Worm (Caenorhabditis elegans): Measurements from ENCODE around the gene swt-2.

swt-2 gene

DNA sequence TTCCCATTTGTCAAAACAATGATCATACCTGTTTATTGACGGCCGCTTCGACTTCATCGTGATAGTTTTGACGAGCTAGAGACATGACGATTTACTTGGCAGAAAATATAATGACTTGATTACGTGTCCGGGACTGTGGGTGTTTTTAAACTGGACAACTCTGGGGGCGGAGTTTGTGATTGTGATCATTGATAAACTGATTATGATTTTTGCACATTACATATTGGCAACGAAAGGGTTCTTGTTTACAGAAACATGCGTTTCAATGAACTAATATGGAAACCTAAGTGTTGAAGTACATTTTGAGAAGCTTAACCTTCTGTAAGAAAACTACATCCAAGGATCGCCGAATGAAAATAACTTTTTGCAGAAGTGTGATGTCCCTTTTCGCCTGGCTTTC, 17.5 kb downstream of the swt-2 start, which contains the start of gene ftn-1:
ftn-1 (minus strand) TSS at position 101 of the 400 bp plus-strand sequence.
- no peak for TF ChIP-seq eor-1 (tag; optimal IDR thresholded peaks at IDR 0.05)
- no peak for TF ChIP-seq ama-1 (optimal IDR thresholded peaks at IDR 0.05)
- TF ChIP-seq snpc-4 (tag; optimal IDR thresholded peaks at IDR 0.05), result no peak
- TF ChIP-seq R02D3.7 (tag; optimal IDR thresholded peaks at IDR 0.05), result no peak
- no peak for TF ChIP-seq daf-12 (tag; optimal IDR thresholded peaks at IDR 0.05)
- TF ChIP-seq aly-2 (tag; optimal IDR thresholded peaks at IDR 0.05), result no peak
- no peak for TF ChIP-seq lin-39 (tag; optimal IDR thresholded peaks at IDR 0.05)
- no peak for TF ChIP-seq unc-62 (GFP tag; optimal IDR thresholded peaks at IDR 0.05)
- TF ChIP-seq egl-27 (tag; optimal IDR thresholded peaks at IDR 0.05), result no peak
- TF ChIP-seq nhr-77 (tag; optimal IDR thresholded peaks at IDR 0.05), result no peak
- no peak for TF ChIP-seq ceh-82 (tag; optimal IDR thresholded peaks at IDR 0.05)
- TF ChIP-seq pqm-1 (tag; optimal IDR thresholded peaks at IDR 0.05), result no peak
- no peak for TF ChIP-seq nhr-23 (tag; optimal IDR thresholded peaks at IDR 0.05)
- TF ChIP-seq elt-2 (tag; optimal IDR thresholded peaks at IDR 0.05), result no peak
- no peak for TF ChIP-seq ceh-16 (tag; optimal IDR thresholded peaks at IDR 0.05)
- TF ChIP-seq ztf-11 (tag; optimal IDR thresholded peaks at IDR 0.05), result no peak

DNA sequence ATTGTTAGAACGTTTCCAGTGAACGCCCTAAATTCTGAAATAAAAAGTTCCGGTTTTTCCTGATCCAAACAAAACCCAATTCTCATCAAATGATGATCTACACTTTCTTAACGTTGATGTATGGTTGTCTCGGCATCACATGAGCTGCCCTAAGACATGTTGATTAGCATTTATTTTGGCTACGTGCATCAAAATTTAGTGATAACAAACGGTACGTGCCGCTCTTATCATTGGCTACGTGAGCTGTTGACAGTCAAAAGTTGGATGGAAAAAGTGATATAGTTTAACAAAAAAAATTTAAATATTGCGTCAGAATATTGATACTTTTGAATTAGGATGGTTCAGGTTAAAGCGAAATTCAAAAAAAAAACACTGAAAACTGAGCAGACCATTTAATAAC, 18.1 kb downstream of the swt-2 start:
- peak; percentile 24 for TF ChIP-seq pha-4 (tag; optimal IDR thresholded peaks at IDR 0.05)
- TF ChIP-seq elt-2 (tag; optimal IDR thresholded peaks at IDR 0.05), result peak; percentile 77
- no peak for TF ChIP-seq nhr-77 (tag; optimal IDR thresholded peaks at IDR 0.05)
- TF ChIP-seq pqm-1 (tag; optimal IDR thresholded peaks at IDR 0.05), result peak; percentile 76
- TF ChIP-seq nhr-23 (tag; optimal IDR thresholded peaks at IDR 0.05), result no peak

DNA sequence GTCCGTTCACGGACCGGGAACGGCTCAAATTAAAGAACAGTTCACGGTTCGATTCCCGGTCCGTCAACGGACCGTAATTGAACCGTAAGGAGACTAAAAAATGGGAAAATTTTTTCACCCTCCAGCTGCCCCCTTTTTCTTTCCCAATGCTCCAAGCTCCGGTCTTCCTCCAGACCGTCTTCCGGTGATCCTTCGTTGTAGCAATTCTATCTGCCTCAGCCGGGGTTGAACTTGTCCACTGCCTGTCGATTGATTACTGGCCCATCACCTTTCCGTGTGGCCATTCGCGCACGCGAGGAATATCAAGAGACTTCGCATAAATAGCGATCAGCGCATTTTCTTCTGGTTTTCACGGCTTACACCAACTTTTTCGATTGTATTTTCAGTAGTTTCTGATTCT, 18.6 kb downstream of the swt-2 start:
- peak; percentile 2 for TF ChIP-seq nhr-25 (tag; optimal IDR thresholded peaks at IDR 0.05)

DNA sequence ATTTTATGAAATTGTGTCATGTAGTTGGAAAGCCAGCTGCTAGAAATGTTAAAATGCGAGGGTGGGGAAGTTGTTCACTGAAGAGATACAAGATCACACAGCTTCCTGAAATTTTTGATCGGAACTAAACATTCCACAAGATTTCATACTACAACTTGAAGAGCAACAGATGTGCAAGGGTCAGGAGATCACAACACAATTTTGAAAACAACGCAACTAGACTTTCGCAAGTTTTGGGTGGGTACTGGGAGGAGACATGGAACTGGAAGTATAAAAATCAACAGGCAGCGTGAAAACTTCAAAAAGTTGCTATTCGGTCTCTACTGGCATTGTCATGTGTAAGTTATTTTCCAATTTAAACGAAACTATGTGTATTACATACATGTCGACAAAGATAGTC, 21.9 kb downstream of the swt-2 start, which contains the start of gene F19F10.3:
F19F10.3 (plus strand) TSS at position 301 of the 400 bp plus-strand sequence.
- no peak for TF ChIP-seq skn-1 (tag; optimal IDR thresholded peaks at IDR 0.05)
- no peak for TF ChIP-seq ama-1 (optimal IDR thresholded peaks at IDR 0.05)
- TF ChIP-seq nhr-43 (tag; optimal IDR thresholded peaks at IDR 0.05; ENCODE audit: poor library complexity, severe bottlenecking), result no peak
- no peak for TF ChIP-seq egl-27 (tag; optimal IDR thresholded peaks at IDR 0.05)
- TF ChIP-seq unc-62 (GFP tag; optimal IDR thresholded peaks at IDR 0.05), result no peak
- TF ChIP-seq ceh-9 (tag; optimal IDR thresholded peaks at IDR 0.05), result no peak
- TF ChIP-seq elt-3 (tag; optimal IDR thresholded peaks at IDR 0.05), result no peak
- no peak for TF ChIP-seq nfya-1 (tag; optimal IDR thresholded peaks at IDR 0.05; ENCODE audit: insufficient read depth)
- no peak for TF ChIP-seq fkh-2 (tag; optimal IDR thresholded peaks at IDR 0.05)
- TF ChIP-seq egl-5 (tag; optimal IDR thresholded peaks at IDR 0.05), result no peak
- TF ChIP-seq ceh-16 (tag; optimal IDR thresholded peaks at IDR 0.05), result no peak
- no peak for TF ChIP-seq lin-39 (tag; optimal IDR thresholded peaks at IDR 0.05)

DNA sequence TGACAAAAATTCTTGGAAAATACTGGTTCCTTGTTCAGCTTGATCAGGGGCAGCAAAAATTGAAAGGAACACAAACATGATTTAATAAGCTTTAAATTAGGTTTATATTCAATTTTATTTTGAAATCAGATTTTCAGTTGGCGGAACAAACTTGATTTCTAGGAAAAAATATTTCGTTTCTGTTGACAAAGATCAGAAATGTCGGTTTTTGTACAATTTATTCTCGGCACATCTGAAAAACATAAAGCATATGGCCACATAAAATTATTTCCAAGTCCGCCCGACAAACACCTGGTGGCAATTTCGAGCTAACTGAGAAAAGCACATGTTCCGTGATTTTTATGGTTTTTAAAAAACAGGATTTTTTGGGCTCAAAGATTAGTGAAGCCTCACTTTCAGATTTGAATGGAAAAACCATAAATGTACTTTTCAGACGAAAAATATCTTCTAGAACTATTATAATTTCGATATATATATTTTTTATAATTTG, 24.0 kb downstream of the swt-2 start, which contains the start of gene ttr-10:
ttr-10 (minus strand) TSS at position 51 of the 490 bp plus-strand sequence.
- TF ChIP-seq ceh-16 (tag; optimal IDR thresholded peaks at IDR 0.05) (no peak), hmg-11 (tag; optimal IDR thresholded peaks at IDR 0.05) (no peak), ztf-11 (tag; optimal IDR thresholded peaks at IDR 0.05) (no peak), ceh-9 (tag; optimal IDR thresholded peaks at IDR 0.05) (no peak), nhr-67 (tag; optimal IDR thresholded peaks at IDR 0.05) (no peak), nfya-1 (tag; optimal IDR thresholded peaks at IDR 0.05; ENCODE audit: insufficient read depth) (no peak), nhr-76 (tag; optimal IDR thresholded peaks at IDR 0.05) (no peak), unc-62 (GFP tag; optimal IDR thresholded peaks at IDR 0.05) (no peak), nhr-23 (tag; optimal IDR thresholded peaks at IDR 0.05) (no peak), mdl-1 (tag; optimal IDR thresholded peaks at IDR 0.05) (no peak), lin-39 (tag; optimal IDR thresholded peaks at IDR 0.05) (no peak), elt-1 (tag; optimal IDR thresholded peaks at IDR 0.05) (no peak), egl-27 (tag; optimal IDR thresholded peaks at IDR 0.05) (no peak), nhr-12 (tag; optimal IDR thresholded peaks at IDR 0.05) (no peak), ztf-4 (tag; optimal IDR thresholded peaks at IDR 0.05) (no peak), jun-1 (tag; optimal IDR thresholded peaks at IDR 0.05) (no peak), lsy-12 (tag; optimal IDR thresholded peaks at IDR 0.05) (no peak)
